Worm (Caenorhabditis elegans) whole organism, late embryonic: ENCODE results near the gene Y45G5AM.6.

Experiments used
- odd-2 ChIP-seq: sonication (generic microtip); optimal IDR thresholded peaks from 2 replicates; lab custom pipeline; 2017; ENCODE audit warnings: antibody characterized with exemption, mild to moderate bottlenecking, missing genetic modification characterization, missing compliant biosample characterization
- pha-4 ChIP-seq: fragments of 150-350 bp; optimal IDR thresholded peaks from 2 replicates; lab custom pipeline; 2018; ENCODE audit warnings: missing biosample characterization, missing genetic modification reagents, missing genetic modification characterization

DNA sequence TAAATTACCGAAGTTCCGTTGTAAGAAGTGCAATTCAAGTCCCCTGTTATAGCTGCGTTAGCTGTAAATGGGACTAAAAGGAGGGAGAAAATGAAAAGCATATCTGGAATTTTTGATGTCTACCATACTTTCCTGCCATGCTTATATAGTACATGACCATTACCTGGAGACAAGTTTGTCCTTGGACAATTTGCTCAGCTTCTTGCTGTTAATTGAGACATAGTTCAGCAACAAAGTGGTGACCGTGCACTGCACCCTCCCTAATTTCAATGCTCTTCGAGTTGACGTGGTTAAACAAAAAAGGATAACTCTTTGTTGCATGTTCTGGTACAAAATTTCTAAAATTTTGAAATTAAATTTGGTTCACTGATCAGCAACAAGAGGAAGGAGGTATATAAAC, 24.7 kb downstream of the Y45G5AM.6 start, which contains the start of gene T05B4.13:
- TF ChIP-seq odd-2 (tag; lab: Kevin White, UChicago): no peak
- TF ChIP-seq pha-4 (tag; lab: Kevin White, UChicago): no peak
